Worm (Caenorhabditis elegans): ENCODE measurements around the gene vit-1.

DNA sequence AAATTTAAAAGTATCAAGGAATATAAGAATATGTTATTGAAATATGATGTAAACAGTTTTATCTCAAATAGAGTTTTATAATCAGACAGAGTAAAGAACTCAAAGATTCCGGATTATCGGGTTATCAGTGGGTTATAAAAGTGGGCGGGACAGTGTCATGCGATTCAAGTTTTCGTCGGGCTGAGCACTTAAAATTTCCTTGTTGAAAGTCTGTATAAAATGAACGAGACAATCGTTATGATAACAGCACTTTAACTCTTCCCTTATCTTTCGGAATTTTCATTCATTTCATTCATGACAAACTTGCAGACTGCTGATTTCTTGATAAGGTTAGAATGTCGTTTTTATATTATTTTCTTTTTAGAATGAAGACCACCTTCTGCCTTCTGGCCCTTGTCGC, 2.1 kb upstream of the vit-1 start, which contains the start of gene spp-14:
- no peak for TF ChIP-seq ama-1 (optimal IDR thresholded peaks at IDR 0.05)
- no peak for TF ChIP-seq tbx-37 (GFP tag; conservative IDR thresholded peaks at IDR 0.05)
- TF ChIP-seq ets-7 (tag; optimal IDR thresholded peaks at IDR 0.05), result no peak

All from whole organism, early embryonic.